Worm (Caenorhabditis elegans): ENCODE results near the gene C47E8.3.

DNA sequence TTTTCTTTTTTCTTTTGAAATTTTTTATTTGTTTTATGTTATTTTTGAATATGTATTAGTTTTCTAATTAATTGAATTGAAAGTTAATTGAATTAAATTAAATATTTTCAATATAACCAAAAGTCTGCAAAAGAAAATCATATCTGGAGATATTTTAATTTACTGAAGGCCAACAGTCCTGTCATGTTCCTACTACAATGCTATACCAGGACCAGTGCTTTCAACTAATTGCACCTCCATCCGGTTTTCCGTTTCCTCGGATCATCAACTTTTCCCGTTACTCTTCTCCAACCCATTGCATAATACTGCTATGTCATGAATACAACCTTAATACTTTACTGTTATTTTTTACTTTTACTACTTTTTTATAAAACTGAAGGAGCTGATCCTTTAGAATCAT lies 32.2 kb downstream of the C47E8.3 start, which contains the start of gene R08A2.5:
- TF ChIP-seq dao-5 (tag; optimal IDR thresholded peaks at IDR 0.05) (no peak), him-1 (tag; optimal IDR thresholded peaks at IDR 0.05) (no peak)
